Fruit fly (Drosophila melanogaster) whole organism, embryonic: Measurements from ENCODE around the gene RpS17.

Experiments used
- Antp ChIP-seq: fragments of 200-800 bp; sonication (Bioruptor generic); optimal IDR thresholded peaks from 3 replicates; lab custom pipeline; 2016; ENCODE audit warnings: missing biosample characterization, missing genetic modification characterization
- Atf-2 ChIP-seq: fragments of 200-800 bp; sonication (Bioruptor generic); optimal IDR thresholded peaks from 2 replicates; lab custom pipeline; 2016; ENCODE audit warnings: missing biosample characterization, missing genetic modification characterization
- CG10274 ChIP-seq: fragments of 200-800 bp; sonication (Bioruptor generic); optimal IDR thresholded peaks from 3 replicates; lab custom pipeline; 2017; ENCODE audit warnings: missing biosample characterization, mild to moderate bottlenecking, missing genetic modification characterization
- CG11456 ChIP-seq: fragments of 200-800 bp; sonication (Bioruptor generic); IDR thresholded peaks from 3 replicates; pipeline ENCODE4 v1.3.6; 2022; ENCODE audit warnings: missing biosample characterization, missing genetic modification characterization
- CG11695 ChIP-seq: fragments of 200-800 bp; sonication (Bioruptor generic); IDR thresholded peaks from 3 replicates; pipeline ENCODE4 v1.3.6; 2022; ENCODE audit warnings: missing biosample characterization, missing genetic modification characterization
- CG11723 ChIP-seq: fragments of 200-800 bp; sonication (Bioruptor generic); optimal IDR thresholded peaks from 2 replicates; lab custom pipeline; 2017; ENCODE audit warnings: missing biosample characterization, mild to moderate bottlenecking, missing genetic modification characterization
- CG12071 ChIP-seq: fragments of 200-800 bp; sonication (Bioruptor generic); optimal IDR thresholded peaks from 3 replicates; lab custom pipeline; 2018; ENCODE audit warnings: missing biosample characterization, mild to moderate bottlenecking, missing genetic modification characterization
- CG12769 ChIP-seq: fragments of 200-800 bp; sonication (Bioruptor generic); optimal IDR thresholded peaks from 2 replicates; lab custom pipeline; 2019; ENCODE audit warnings: missing biosample characterization, mild to moderate bottlenecking, missing genetic modification characterization, moderate library complexity
- CG15073 ChIP-seq: fragments of 200-800 bp; sonication (Bioruptor generic); optimal IDR thresholded peaks from 2 replicates; lab custom pipeline; 2016; ENCODE audit warnings: missing biosample characterization, missing genetic modification characterization
- CG1647 ChIP-seq: fragments of 200-800 bp; sonication (Bioruptor generic); optimal IDR thresholded peaks from 3 replicates; lab custom pipeline; 2016; ENCODE audit warnings: missing biosample characterization, missing genetic modification characterization
- CG16863 ChIP-seq: fragments of 200-800 bp; sonication (Bioruptor generic); optimal IDR thresholded peaks from 3 replicates; lab custom pipeline; 2016; ENCODE audit warnings: missing biosample characterization, missing genetic modification characterization
- CG17361 ChIP-seq: fragments of 200-800 bp; sonication (Bioruptor generic); IDR thresholded peaks from 3 replicates; pipeline ENCODE4 v1.3.6; 2022; ENCODE audit warnings: missing biosample characterization, missing genetic modification characterization
- CG18262 ChIP-seq: fragments of 200-800 bp; optimal IDR thresholded peaks from 3 replicates; lab custom pipeline; 2019; ENCODE audit warnings: missing biosample characterization, mild to moderate bottlenecking, missing genetic modification characterization, moderate library complexity
- CG2678 ChIP-seq: fragments of 200-800 bp; sonication (Bioruptor generic); optimal IDR thresholded peaks from 3 replicates; lab custom pipeline; 2019; ENCODE audit warnings: missing biosample characterization, mild to moderate bottlenecking, missing genetic modification characterization, moderate library complexity
- CG34376 ChIP-seq: fragments of 200-800 bp; sonication (Bioruptor generic); optimal IDR thresholded peaks from 2 replicates; lab custom pipeline; 2018; ENCODE audit warnings: missing biosample characterization, mild to moderate bottlenecking, missing genetic modification characterization
- CG34422 ChIP-seq: fragments of 200-800 bp; sonication (Bioruptor generic); IDR thresholded peaks from 3 replicates; pipeline ENCODE4 v1.3.6; 2022; ENCODE audit warnings: missing biosample characterization, missing genetic modification characterization
- CG4854 ChIP-seq: fragments of 200-800 bp; sonication (Bioruptor generic); optimal IDR thresholded peaks from 2 replicates; lab custom pipeline; 2016; ENCODE audit warnings: missing biosample characterization, missing genetic modification characterization, inconsistent platforms
- CG6689 ChIP-seq: fragments of 200-800 bp; sonication (Bioruptor generic); IDR thresholded peaks from 2 replicates; pipeline ENCODE4 v1.3.6; 2022; ENCODE audit warnings: missing biosample characterization, missing genetic modification characterization
- CG7357 ChIP-seq: fragments of 200-800 bp; sonication (Bioruptor generic); IDR thresholded peaks from 3 replicates; pipeline ENCODE4 v1.3.6; 2022; ENCODE audit warnings: missing biosample characterization, missing genetic modification characterization
- CG7556 ChIP-seq: fragments of 200-800 bp; sonication (Bioruptor generic); optimal IDR thresholded peaks from 2 replicates; lab custom pipeline; 2017; ENCODE audit warnings: missing biosample characterization, mild to moderate bottlenecking, missing genetic modification characterization
- CG7745 ChIP-seq: fragments of 200-800 bp; sonication (Bioruptor generic); optimal IDR thresholded peaks from 2 replicates; lab custom pipeline; 2018; ENCODE audit warnings: missing biosample characterization, mild to moderate bottlenecking, missing genetic modification characterization, moderate library complexity
- CG8290 ChIP-seq, 3 experiments: fragments of 200-800 bp; sonication (Bioruptor generic); optimal IDR thresholded peaks; 2 replicates each; lab custom pipeline; 2016 to 2019; ENCODE audit warnings: missing biosample characterization in 3 of 3, missing genetic modification characterization in 3 of 3, mild to moderate bottlenecking in 2 of 3, moderate library complexity in 1 of 3
- Dad ChIP-seq: fragments of 200-800 bp; sonication (Bioruptor generic); optimal IDR thresholded peaks from 3 replicates; lab custom pipeline; 2016; ENCODE audit warnings: missing biosample characterization, missing genetic modification characterization
- Elba2 ChIP-seq: fragments of 200-800 bp; sonication (Bioruptor generic); optimal IDR thresholded peaks from 3 replicates; lab custom pipeline; 2016; ENCODE audit warnings: missing biosample characterization, missing genetic modification characterization
- HLHmδ ChIP-seq: fragments of 200-800 bp; sonication (Bioruptor generic); optimal IDR thresholded peaks from 2 replicates; lab custom pipeline; 2018; ENCODE audit warnings: missing biosample characterization, mild to moderate bottlenecking, missing genetic modification characterization, moderate library complexity
- Hey ChIP-seq: fragments of 200-800 bp; sonication (Bioruptor generic); optimal IDR thresholded peaks from 3 replicates; lab custom pipeline; 2018; ENCODE audit warnings: missing biosample characterization, mild to moderate bottlenecking, missing genetic modification characterization
- Hsf ChIP-seq: fragments of 200-800 bp; sonication (Bioruptor generic); optimal IDR thresholded peaks from 3 replicates; lab custom pipeline; 2016; ENCODE audit warnings: missing biosample characterization, missing genetic modification characterization
- Lim3 ChIP-seq: fragments of 200-800 bp; sonication (Bioruptor generic); IDR thresholded peaks from 2 replicates; pipeline ENCODE4 v1.3.6; 2022; ENCODE audit warnings: missing biosample characterization, missing genetic modification characterization
- Lpt ChIP-seq: fragments of >200 bp; optimal IDR thresholded peaks from 2 replicates; lab custom pipeline; 2018; ENCODE audit warnings: missing biosample characterization, missing genetic modification characterization
- Myb ChIP-seq: fragments of 200-800 bp; sonication (Bioruptor generic); optimal IDR thresholded peaks from 2 replicates; lab custom pipeline; 2016; ENCODE audit warnings: missing biosample characterization, missing genetic modification characterization
- Side ChIP-seq: fragments of 200-800 bp; sonication (Bioruptor generic); optimal IDR thresholded peaks from 2 replicates; lab custom pipeline; 2016; ENCODE audit warnings: missing biosample characterization, missing genetic modification characterization
- Tbp ChIP-seq: fragments of >200 bp; optimal IDR thresholded peaks from 2 replicates; lab custom pipeline; 2018; ENCODE audit warnings: missing biosample characterization, missing genetic modification characterization
- ato ChIP-seq: fragments of 200-800 bp; sonication (Bioruptor generic); IDR thresholded peaks from 2 replicates; pipeline ENCODE4 v1.3.6; 2022; ENCODE audit warnings: missing biosample characterization, missing genetic modification characterization; ENCODE audit not compliant: partially characterized antibody
- bigmax ChIP-seq: fragments of 200-800 bp; sonication (Bioruptor generic); optimal IDR thresholded peaks from 2 replicates; lab custom pipeline; 2018; ENCODE audit warnings: missing biosample characterization, mild to moderate bottlenecking, missing genetic modification characterization
- cg ChIP-seq: fragments of 200-800 bp; sonication (Bioruptor generic); optimal IDR thresholded peaks from 3 replicates; lab custom pipeline; 2019; ENCODE audit warnings: missing biosample characterization, mild to moderate bottlenecking, missing genetic modification characterization, moderate library complexity
- dan ChIP-seq: fragments of 200-800 bp; sonication (Bioruptor generic); IDR thresholded peaks from 2 replicates; pipeline ENCODE4 v1.3.6; 2022; ENCODE audit warnings: missing biosample characterization, missing genetic modification characterization
- dimm ChIP-seq: fragments of 200-800 bp; sonication (Bioruptor generic); IDR thresholded peaks from 2 replicates; pipeline ENCODE4 v1.3.6; 2022; ENCODE audit warnings: missing biosample characterization, missing genetic modification characterization
- en ChIP-seq: fragments of 200-800 bp; sonication (Bioruptor generic); optimal IDR thresholded peaks from 2 replicates; lab custom pipeline; 2016; ENCODE audit warnings: missing biosample characterization, missing genetic modification characterization
- gfzf ChIP-seq: fragments of 200-800 bp; sonication (Bioruptor generic); optimal IDR thresholded peaks from 2 replicates; lab custom pipeline; 2016; ENCODE audit warnings: missing biosample characterization, mild to moderate bottlenecking, missing genetic modification characterization, moderate library complexity
- hkb ChIP-seq, 2 experiments: fragments of 200-800 bp in 1 of 2; fragments of >200 bp in 1 of 2; sonication (Bioruptor generic) in 1 of 2; IDR thresholded peaks in 1 of 2; optimal IDR thresholded peaks in 1 of 2; 2 replicates each; pipeline versions ENCODE4 v1.3.6 to Lab custom; 2017 to 2022; ENCODE audit warnings: missing biosample characterization in 1 of 2, missing genetic modification characterization in 1 of 2
- oc ChIP-seq: fragments of 200-800 bp; sonication (Bioruptor generic); optimal IDR thresholded peaks from 2 replicates; lab custom pipeline; 2018; ENCODE audit warnings: missing biosample characterization, mild to moderate bottlenecking, missing genetic modification characterization, moderate library complexity
- pita ChIP-seq: fragments of 200-800 bp; sonication (Bioruptor generic); optimal IDR thresholded peaks from 2 replicates; lab custom pipeline; 2017; ENCODE audit warnings: missing biosample characterization, mild to moderate bottlenecking, missing genetic modification characterization
- pros ChIP-seq: fragments of 200-800 bp; sonication (Bioruptor generic); optimal IDR thresholded peaks from 3 replicates; lab custom pipeline; 2019; ENCODE audit warnings: missing biosample characterization, mild to moderate bottlenecking, missing genetic modification characterization, moderate library complexity
- repo ChIP-seq: fragments of 200-800 bp; sonication (Bioruptor generic); optimal IDR thresholded peaks from 2 replicates; lab custom pipeline; 2016; ENCODE audit warnings: missing biosample characterization, missing genetic modification characterization
- sqz ChIP-seq: fragments of 200-800 bp; sonication (Bioruptor generic); optimal IDR thresholded peaks from 3 replicates; lab custom pipeline; 2018; ENCODE audit warnings: missing biosample characterization, mild to moderate bottlenecking, missing genetic modification characterization
- sr ChIP-seq: fragments of 200-800 bp; sonication (Bioruptor generic); IDR thresholded peaks from 3 replicates; pipeline ENCODE4 v1.3.6; 2022; ENCODE audit warnings: missing biosample characterization, missing genetic modification characterization
- tll ChIP-seq, 2 experiments: fragments of 200-800 bp in 1 of 2; fragments of >200 bp in 1 of 2; sonication (Bioruptor generic) in 1 of 2; optimal IDR thresholded peaks; 2 replicates each; lab custom pipeline; 2017 to 2019; ENCODE audit warnings: missing biosample characterization in 2 of 2, missing genetic modification characterization in 2 of 2, mild to moderate bottlenecking in 1 of 2, moderate library complexity in 1 of 2
- unpg ChIP-seq: fragments of 200-800 bp; sonication (Bioruptor generic); optimal IDR thresholded peaks from 3 replicates; lab custom pipeline; 2018; ENCODE audit warnings: missing biosample characterization, mild to moderate bottlenecking, missing genetic modification characterization, moderate library complexity

Gene RpS17

dm6 chr3L:9429665-9430607 lies at the start of gene RpS17, which contains the start of gene MTF-1 (continued):
- no peak for TF ChIP-seq CG6689 (GFP tag; lab: Robert Waterston, UW)
- no peak for TF ChIP-seq dan (GFP tag; lab: Robert Waterston, UW)
- TF ChIP-seq Lpt (GFP tag; lab: Kevin White, UChicago) = no peak
- TF ChIP-seq en = peak; percentile 5
- no peak for TF ChIP-seq Hey (tag; lab: Kevin White, UChicago)
- TF ChIP-seq gfzf = peak; percentile 94
- TF ChIP-seq CG4854 (GFP tag; lab: Kevin White, UChicago) = no peak
- peak; percentile 60 for TF ChIP-seq unpg
- TF ChIP-seq Tbp = peak; percentile 50
- TF ChIP-seq CG18262 (tag; lab: Kevin White, UChicago) = peak; percentile 50
- no peak for TF ChIP-seq Lim3 (GFP tag; lab: Robert Waterston, UW)
- TF ChIP-seq CG7556 (GFP tag; lab: Kevin White, UChicago) = peak; percentile 22
- peak; percentile 14 for TF ChIP-seq cg (GFP tag; lab: Kevin White, UChicago)
- no peak for TF ChIP-seq Myb
- TF ChIP-seq repo (GFP tag; lab: Kevin White, UChicago) = no peak
- TF ChIP-seq CG34376 (GFP tag; lab: Kevin White, UChicago) = peak; percentile 91
- TF ChIP-seq CG17361 (GFP tag; lab: Robert Waterston, UW) = peak; percentile 64; the same call in 2 of the 3 replicates
- TF ChIP-seq pros (GFP tag; lab: Kevin White, UChicago) = no peak
- no peak for TF ChIP-seq CG1647 (GFP tag; lab: Kevin White, UChicago)
- peak; percentile 6 for TF ChIP-seq Dad (GFP tag; lab: Kevin White, UChicago)
- peak; percentile 0 for TF ChIP-seq CG8290 (GFP tag; optimal IDR thresholded peaks at IDR 0.05; lab: Kevin White, UChicago)
- peak in 1 of 2 experiments; percentile 53 for TF ChIP-seq CG8290 (tag; optimal IDR thresholded peaks at IDR 0.05; lab: Kevin White, UChicago)
- no peak for TF ChIP-seq oc (tag; lab: Kevin White, UChicago)
- peak; percentile 48 for TF ChIP-seq sr (GFP tag; lab: Robert Waterston, UW)
- TF ChIP-seq CG15073 = no peak
- no peak for TF ChIP-seq hkb (optimal IDR thresholded peaks at IDR 0.05; lab: Kevin White, UChicago)
- peak; percentile 50 for TF ChIP-seq hkb (GFP tag; IDR thresholded peaks at IDR 0.05; lab: Robert Waterston, UW)
- TF ChIP-seq HLHmδ (GFP tag; lab: Kevin White, UChicago) = peak; percentile 27
- TF ChIP-seq CG7745 (tag; lab: Kevin White, UChicago) = no peak
- no peak for TF ChIP-seq CG10274 (GFP tag; lab: Kevin White, UChicago)
- TF ChIP-seq Antp (GFP tag; lab: Kevin White, UChicago) = no peak
- TF ChIP-seq CG2678 (tag; lab: Kevin White, UChicago) = peak; percentile 53
- no peak for TF ChIP-seq Atf-2 (GFP tag; lab: Kevin White, UChicago)
- TF ChIP-seq pita (GFP tag; lab: Kevin White, UChicago) = peak; percentile 90
- peak; percentile 40 for TF ChIP-seq sqz (GFP tag; lab: Kevin White, UChicago)
- no peak; the same call in 2 of the 3 replicates for TF ChIP-seq CG11695 (GFP tag; lab: Robert Waterston, UW)
- TF ChIP-seq ato (GFP tag; lab: Robert Waterston, UW) = no peak
- TF ChIP-seq CG34422 (GFP tag; lab: Robert Waterston, UW) = peak; percentile 62; the same call in 2 of the 3 replicates
- TF ChIP-seq dimm = no peak
- TF ChIP-seq CG7357 = no peak
- TF ChIP-seq Hsf (GFP tag; lab: Kevin White, UChicago) = peak; percentile 63
- no peak for TF ChIP-seq Elba2 (GFP tag; lab: Kevin White, UChicago)
- TF ChIP-seq bigmax (GFP tag; lab: Kevin White, UChicago) = no peak
- TF ChIP-seq CG12071 = peak; percentile 60
- TF ChIP-seq tll (GFP tag; optimal IDR thresholded peaks at IDR 0.05; lab: Kevin White, UChicago) = no peak
- no peak for TF ChIP-seq CG16863 (GFP tag; lab: Kevin White, UChicago)
- TF ChIP-seq CG11723 (GFP tag; lab: Kevin White, UChicago) = peak; percentile 26
- TF ChIP-seq CG12769 = peak; percentile 55
- TF ChIP-seq Side (GFP tag; lab: Kevin White, UChicago) = peak; percentile 59
- TF ChIP-seq CG11456 (GFP tag; lab: Robert Waterston, UW) = peak; percentile 72; the same call in 2 of the 3 replicates
